Worm (Caenorhabditis elegans): ENCODE results near the gene best-19.

DNA sequence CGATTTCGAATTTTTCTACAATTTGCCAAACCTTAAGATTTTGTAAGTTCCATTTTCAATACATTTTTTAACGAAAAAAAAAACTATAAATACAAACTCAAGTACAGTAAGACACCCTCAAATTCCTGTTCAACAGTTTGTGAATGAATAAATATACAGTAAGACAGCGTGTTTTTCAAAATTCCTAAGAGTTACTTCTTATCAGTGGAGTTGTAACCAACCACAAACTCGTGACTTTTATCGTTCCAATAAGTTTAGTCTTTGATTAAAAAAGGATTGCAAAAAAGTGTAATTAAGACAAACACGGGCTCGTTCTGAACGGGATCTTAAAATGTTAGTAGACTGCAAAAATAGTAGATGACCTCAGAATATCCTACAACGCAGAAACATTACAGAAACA lies 8.3 kb upstream of the best-19 start:
- TF ChIP-seq nhr-129 (tag; optimal IDR thresholded peaks at IDR 0.05) (no peak), ama-1 (optimal IDR thresholded peaks at IDR 0.05) (no peak), aly-2 (tag; optimal IDR thresholded peaks at IDR 0.05) (no peak), dmd-4 (tag; optimal IDR thresholded peaks at IDR 0.05) (no peak), ceh-16 (tag; optimal IDR thresholded peaks at IDR 0.05) (no peak), C34F6.9 (tag; optimal IDR thresholded peaks at IDR 0.05) (no peak), mab-5 (tag; optimal IDR thresholded peaks at IDR 0.05) (no peak), lin-39 (tag; optimal IDR thresholded peaks at IDR 0.05) (no peak), skn-1 (tag; optimal IDR thresholded peaks at IDR 0.05) (no peak), ZK546.5 (tag; optimal IDR thresholded peaks at IDR 0.05) (no peak)

All from whole organism, L2 larva.